Worm (Caenorhabditis elegans): ENCODE measurements around the gene srx-96.

The srx-96 gene

DNA sequence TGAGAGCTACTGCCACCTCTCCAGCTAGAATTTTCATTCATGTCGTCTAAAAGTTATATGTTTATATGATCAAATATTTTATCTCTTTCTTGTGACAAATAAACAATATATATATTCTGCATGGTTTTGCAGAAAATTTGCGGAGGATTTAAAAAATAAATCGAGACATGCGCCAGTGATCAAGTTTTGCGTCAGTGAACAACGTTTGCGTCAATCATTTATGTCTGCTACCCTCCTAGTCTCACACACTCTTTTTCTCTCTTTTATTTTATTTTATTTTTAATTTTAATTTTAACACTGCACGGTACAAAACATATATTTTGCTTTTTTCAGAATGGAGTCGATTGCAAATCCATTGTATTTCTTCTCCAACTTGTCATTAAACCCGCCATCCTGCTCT is 32.6 kb upstream of the srx-96 start, which contains the start of the genes tag-65 and ccz-1 (continued):
- TF ChIP-seq nhr-47 (tag; optimal IDR thresholded peaks at IDR 0.05) (peak; percentile 95), ets-5 (GFP tag; IDR thresholded peaks at IDR 0.05) (no peak), elt-3 (tag; optimal IDR thresholded peaks at IDR 0.05) (peak in 2 of 6 experiments; percentile 80 to 81), unc-62 (GFP tag; optimal IDR thresholded peaks at IDR 0.05) (no peak), pag-3 (tag; optimal IDR thresholded peaks at IDR 0.05; ENCODE audit: borderline replicate concordance, insufficient read depth) (no peak), ceh-82 (tag; optimal IDR thresholded peaks at IDR 0.05) (peak; percentile 87 to 92 (median 88)), jun-1 (tag; optimal IDR thresholded peaks at IDR 0.05) (peak; percentile 80), nhr-84 (tag; optimal IDR thresholded peaks at IDR 0.05) (no peak), ceh-63 (GFP tag; optimal IDR thresholded peaks at IDR 0.05) (peak; percentile 4), sup-37 (GFP tag; optimal IDR thresholded peaks at IDR 0.05) (peak; percentile 66), vab-15 (tag; optimal IDR thresholded peaks at IDR 0.05) (no peak), nhr-77 (tag; optimal IDR thresholded peaks at IDR 0.05) (peak; percentile 67), fkh-4 (tag; optimal IDR thresholded peaks at IDR 0.05; ENCODE audit: borderline replicate concordance) (peak; percentile 69), nhr-12 (tag; optimal IDR thresholded peaks at IDR 0.05) (no peak), dpl-1 (GFP tag; optimal IDR thresholded peaks at IDR 0.05) (peak; percentile 82 to 94 (median 86)), unc-86 (tag; optimal IDR thresholded peaks at IDR 0.05) (peak; percentile 85), tlp-1 (tag; optimal IDR thresholded peaks at IDR 0.05) (no peak), grh-1 (GFP tag; IDR thresholded peaks at IDR 0.05) (peak; percentile 88), hlh-4 (tag; optimal IDR thresholded peaks at IDR 0.05) (no peak), unc-30 (tag; optimal IDR thresholded peaks at IDR 0.05) (no peak), pax-3 (tag; optimal IDR thresholded peaks at IDR 0.05) (peak; percentile 93), Y116A8C.19 (tag; optimal IDR thresholded peaks at IDR 0.05; ENCODE audit: borderline replicate concordance) (no peak), ztf-4 (tag; optimal IDR thresholded peaks at IDR 0.05) (peak; percentile 53), tbx-2 (tag; optimal IDR thresholded peaks at IDR 0.05) (peak; percentile 91), elt-2 (tag; optimal IDR thresholded peaks at IDR 0.05) (peak; percentile 62), lin-15B (tag; optimal IDR thresholded peaks at IDR 0.05) (peak; percentile 74), C16A3.4 (tag; optimal IDR thresholded peaks at IDR 0.05) (peak; percentile 87), efl-3 (GFP tag; optimal IDR thresholded peaks at IDR 0.05) (peak; percentile 26), ceh-8 (GFP tag; optimal IDR thresholded peaks at IDR 0.05) (peak; percentile 84), alr-1 (tag; optimal IDR thresholded peaks at IDR 0.05; ENCODE audit: borderline replicate concordance) (no peak), efl-1 (optimal IDR thresholded peaks at IDR 0.05) (peak; percentile 85 to 87), efl-1 (GFP tag; optimal IDR thresholded peaks at IDR 0.05 in 1 of 2) (peak; percentile 84 to 98), egl-13 (tag; optimal IDR thresholded peaks at IDR 0.05) (peak; percentile 68), lin-35 (GFP tag; optimal IDR thresholded peaks at IDR 0.05) (peak; percentile 87 to 91), ztf-11 (tag; optimal IDR thresholded peaks at IDR 0.05) (peak in 1 of 2 experiments; percentile 75), lir-3 (tag; optimal IDR thresholded peaks at IDR 0.05; ENCODE audit: poor library complexity) (peak; percentile 66)

ce11 chrV:13679859-13680258 is 31.3 kb upstream of the srx-96 start:
- TF ChIP-seq nhr-12 (tag; optimal IDR thresholded peaks at IDR 0.05) (no peak), elt-3 (tag; optimal IDR thresholded peaks at IDR 0.05) (no peak), lir-3 (tag; optimal IDR thresholded peaks at IDR 0.05; ENCODE audit: poor library complexity) (no peak), isw-1 (GFP tag; IDR thresholded peaks at IDR 0.05) (no peak), Y116A8C.19 (tag; optimal IDR thresholded peaks at IDR 0.05; ENCODE audit: borderline replicate concordance) (no peak), unc-130 (tag; optimal IDR thresholded peaks at IDR 0.05) (no peak), nhr-84 (tag; optimal IDR thresholded peaks at IDR 0.05) (no peak), nhr-76 (tag; optimal IDR thresholded peaks at IDR 0.05) (no peak), fkh-4 (tag; optimal IDR thresholded peaks at IDR 0.05; ENCODE audit: borderline replicate concordance) (no peak), C16A3.4 (tag; optimal IDR thresholded peaks at IDR 0.05) (no peak), hpl-2 (GFP tag; optimal IDR thresholded peaks at IDR 0.05) (no peak), pag-3 (tag; optimal IDR thresholded peaks at IDR 0.05; ENCODE audit: borderline replicate concordance, insufficient read depth) (no peak), ztf-11 (tag; optimal IDR thresholded peaks at IDR 0.05) (no peak), ces-1 (GFP tag; optimal IDR thresholded peaks at IDR 0.05) (no peak), egl-27 (tag; optimal IDR thresholded peaks at IDR 0.05) (no peak), unc-62 (GFP tag; optimal IDR thresholded peaks at IDR 0.05) (no peak), hlh-4 (tag; optimal IDR thresholded peaks at IDR 0.05) (no peak)

All from whole organism, L1 larva.